Worm (Caenorhabditis elegans) whole organism, young adult: ENCODE measurements around the gene ZK353.2.

Experiments
- C06A6.2 ChIP-seq: fragments of 200-800 bp; sonication (Bioruptor generic); conservative IDR thresholded peaks from 2 replicates; pipeline ENCODE4 v1.3.6; 2022; ENCODE audit warnings: missing genetic modification characterization, missing compliant biosample characterization
- F22D6.2 ChIP-seq: sonication (generic microtip); optimal IDR thresholded peaks from 2 replicates; lab custom pipeline; 2016; ENCODE audit warnings: mild to moderate bottlenecking, missing genetic modification characterization, missing compliant biosample characterization
- F23B12.7 ChIP-seq: sonication (generic microtip); optimal IDR thresholded peaks from 2 replicates; lab custom pipeline; 2017; ENCODE audit warnings: missing genetic modification characterization, mild to moderate bottlenecking, missing compliant biosample characterization, antibody characterized with exemption, moderate library complexity; ENCODE audit not compliant: insufficient read depth
- F33H1.4 ChIP-seq: fragments of 200-800 bp; sonication (Bioruptor generic); IDR thresholded peaks from 2 replicates; pipeline ENCODE4 v1.3.6; 2022; ENCODE audit warnings: missing genetic modification reagents, missing genetic modification characterization, missing compliant biosample characterization
- F49E8.2 ChIP-seq: sonication (generic microtip); optimal IDR thresholded peaks from 3 replicates; lab custom pipeline; 2017; ENCODE audit warnings: missing genetic modification characterization, mild to moderate bottlenecking, missing compliant biosample characterization, antibody characterized with exemption, moderate library complexity; ENCODE audit not compliant: insufficient read depth
- F57C9.4 ChIP-seq: sonication (generic microtip); optimal IDR thresholded peaks from 2 replicates; lab custom pipeline; 2017; ENCODE audit warnings: mild to moderate bottlenecking, missing genetic modification characterization, missing compliant biosample characterization
- Y56A3A.18 ChIP-seq: fragments of 200-800 bp; sonication (Bioruptor generic); IDR thresholded peaks from 2 replicates; pipeline ENCODE4 v1.3.6; 2022; ENCODE audit warnings: missing genetic modification reagents, missing genetic modification characterization, missing compliant biosample characterization
- ama-1 ChIP-seq, 3 experiments: fragments of 150-350 bp in 1 of 3; sonication (generic microtip) in 2 of 3; optimal IDR thresholded peaks; 2 replicates each; lab custom pipeline; 2014 to 2018; ENCODE audit warnings: missing biosample characterization in 2 of 3, missing genetic modification characterization in 2 of 3, missing genetic modification reagents in 2 of 3
- aptf-2 ChIP-seq: fragments of 200-800 bp; sonication (Bioruptor generic); conservative IDR thresholded peaks from 2 replicates; pipeline ENCODE4 v1.3.6; 2022; ENCODE audit warnings: missing genetic modification reagents, missing genetic modification characterization, missing compliant biosample characterization
- athp-1 ChIP-seq: sonication (generic microtip); optimal IDR thresholded peaks from 2 replicates; lab custom pipeline; 2017; ENCODE audit warnings: mild to moderate bottlenecking, missing genetic modification characterization, missing compliant biosample characterization
- attf-3 ChIP-seq: fragments of 200-800 bp; sonication (Bioruptor generic); conservative IDR thresholded peaks from 2 replicates; pipeline ENCODE4 v1.3.6; 2022; ENCODE audit warnings: missing genetic modification reagents, missing genetic modification characterization, missing compliant biosample characterization
- attf-5 ChIP-seq: fragments of 200-800 bp; sonication (Bioruptor generic); optimal IDR thresholded peaks from 2 replicates; lab custom pipeline; 2018; ENCODE audit warnings: mild to moderate bottlenecking, missing genetic modification characterization, missing compliant biosample characterization
- attf-6 ChIP-seq: fragments of 200-800 bp; sonication (Bioruptor generic); IDR thresholded peaks from 2 replicates; pipeline ENCODE4 v1.3.6; 2022; ENCODE audit warnings: missing genetic modification reagents, missing genetic modification characterization, missing compliant biosample characterization
- bed-1 ChIP-seq: fragments of 200-800 bp; sonication (Bioruptor generic); IDR thresholded peaks from 2 replicates; pipeline ENCODE4 v1.3.6; 2022; ENCODE audit warnings: missing genetic modification reagents, missing genetic modification characterization, missing compliant biosample characterization
- chd-7 ChIP-seq: sonication (generic microtip); optimal IDR thresholded peaks from 2 replicates; lab custom pipeline; 2016; ENCODE audit warnings: mild to moderate bottlenecking, missing genetic modification characterization, moderate library complexity, missing compliant biosample characterization
- ets-4 ChIP-seq: fragments of 200-800 bp; sonication (Bioruptor generic); optimal IDR thresholded peaks from 2 replicates; lab custom pipeline; 2018; ENCODE audit warnings: mild to moderate bottlenecking, missing genetic modification characterization, missing compliant biosample characterization
- fkh-3 ChIP-seq: sonication (generic microtip); optimal IDR thresholded peaks from 2 replicates; lab custom pipeline; 2016; ENCODE audit warnings: mild to moderate bottlenecking, missing genetic modification characterization, missing compliant biosample characterization
- hlh-12 ChIP-seq: sonication (generic microtip); optimal IDR thresholded peaks from 2 replicates; lab custom pipeline; 2016; ENCODE audit warnings: missing genetic modification characterization, missing compliant biosample characterization
- hlh-26 ChIP-seq: fragments of 200-800 bp; sonication (Bioruptor generic); conservative IDR thresholded peaks from 2 replicates; pipeline ENCODE4 v1.3.6; 2022; ENCODE audit warnings: missing genetic modification reagents, missing genetic modification characterization, missing compliant biosample characterization
- lag-1 ChIP-seq: fragments of 200-800 bp; sonication (Bioruptor generic); IDR thresholded peaks from 2 replicates; pipeline ENCODE4 v1.3.6; 2022; ENCODE audit warnings: missing genetic modification reagents, missing genetic modification characterization, missing compliant biosample characterization
- let-526 ChIP-seq: fragments of 200-800 bp; sonication (Bioruptor generic); IDR thresholded peaks from 2 replicates; pipeline ENCODE4 v1.3.6; 2022; ENCODE audit warnings: missing genetic modification reagents, missing genetic modification characterization, missing compliant biosample characterization
- let-607 ChIP-seq, 2 experiments: fragments of 200-800 bp in 1 of 2; sonication (Bioruptor generic) in 1 of 2; sonication (generic microtip) in 1 of 2; optimal IDR thresholded peaks; 2 replicates each; lab custom pipeline; 2016 to 2018; ENCODE audit warnings: mild to moderate bottlenecking in 2 of 2, missing compliant biosample characterization in 2 of 2, missing genetic modification characterization in 2 of 2, moderate library complexity in 2 of 2, missing genotype in 1 of 2
- lin-26 ChIP-seq: fragments of 200-800 bp; sonication (Bioruptor generic); IDR thresholded peaks from 2 replicates; pipeline ENCODE4 v1.3.6; 2022; ENCODE audit warnings: missing genetic modification reagents, missing genetic modification characterization, missing compliant biosample characterization
- lin-40 ChIP-seq: sonication (generic microtip); optimal IDR thresholded peaks from 2 replicates; lab custom pipeline; 2016; ENCODE audit warnings: missing genetic modification characterization, mild to moderate bottlenecking, missing compliant biosample characterization, missing genotype, missing genetic modification reagents
- lin-54 ChIP-seq: fragments of 200-800 bp; sonication (Bioruptor generic); optimal IDR thresholded peaks from 2 replicates; lab custom pipeline; 2018; ENCODE audit warnings: mild to moderate bottlenecking, missing genetic modification characterization, missing compliant biosample characterization
- lir-1 ChIP-seq: fragments of 200-800 bp; sonication (Bioruptor generic); conservative IDR thresholded peaks from 2 replicates; pipeline ENCODE4 v1.3.6; 2022; ENCODE audit warnings: missing genetic modification reagents, missing genetic modification characterization, missing compliant biosample characterization
- lsl-1 ChIP-seq: fragments of 200-800 bp; sonication (Bioruptor generic); optimal IDR thresholded peaks from 2 replicates; lab custom pipeline; 2018; ENCODE audit warnings: mild to moderate bottlenecking, missing genetic modification characterization, moderate library complexity, missing compliant biosample characterization
- lsy-27 ChIP-seq: sonication (generic microtip); optimal IDR thresholded peaks from 2 replicates; lab custom pipeline; 2017; ENCODE audit warnings: missing genetic modification characterization, mild to moderate bottlenecking, missing compliant biosample characterization, antibody characterized with exemption, missing genotype, borderline replicate concordance; ENCODE audit not compliant: insufficient read depth
- madf-10 ChIP-seq: sonication (generic microtip); optimal IDR thresholded peaks from 2 replicates; lab custom pipeline; 2016; ENCODE audit warnings: mild to moderate bottlenecking, missing genetic modification characterization, missing compliant biosample characterization
- mcd-1 ChIP-seq: fragments of 200-800 bp; sonication (Bioruptor generic); IDR thresholded peaks from 2 replicates; pipeline ENCODE4 v1.3.6; 2022; ENCODE audit warnings: missing genetic modification reagents, missing genetic modification characterization, missing compliant biosample characterization
- mel-28 ChIP-seq: sonication (generic microtip); optimal IDR thresholded peaks from 2 replicates; lab custom pipeline; 2016; ENCODE audit warnings: borderline replicate concordance, mild to moderate bottlenecking, missing genetic modification characterization, missing compliant biosample characterization
- mes-4 ChIP-seq: sonication (generic microtip); optimal IDR thresholded peaks from 2 replicates; lab custom pipeline; 2016; ENCODE audit warnings: missing genotype, missing genetic modification characterization, missing compliant biosample characterization
- nfyb-1 ChIP-seq: fragments of 200-800 bp; sonication (Bioruptor generic); IDR thresholded peaks from 2 replicates; pipeline ENCODE4 v1.3.6; 2022; ENCODE audit warnings: missing genetic modification reagents, missing genetic modification characterization, missing compliant biosample characterization
- nhr-27 ChIP-seq: fragments of 200-800 bp; sonication (Bioruptor generic); optimal IDR thresholded peaks from 2 replicates; lab custom pipeline; 2018; ENCODE audit warnings: mild to moderate bottlenecking, missing genetic modification characterization, moderate library complexity, missing compliant biosample characterization
- nhr-80 ChIP-seq: sonication (generic microtip); optimal IDR thresholded peaks from 2 replicates; lab custom pipeline; 2016; ENCODE audit warnings: missing genetic modification characterization, missing compliant biosample characterization
- nhr-90 ChIP-seq: sonication (generic microtip); optimal IDR thresholded peaks from 2 replicates; lab custom pipeline; 2016; ENCODE audit warnings: missing genotype, mild to moderate bottlenecking, missing genetic modification characterization, missing compliant biosample characterization
- rcor-1 ChIP-seq: fragments of 200-800 bp; sonication (Bioruptor generic); IDR thresholded peaks from 2 replicates; pipeline ENCODE4 v1.3.6; 2022; ENCODE audit warnings: missing genetic modification reagents, missing genetic modification characterization, missing compliant biosample characterization
- rec-8 ChIP-seq, 2 experiments: sonication (generic microtip); optimal IDR thresholded peaks; 2 replicates each; lab custom pipeline; 2016; ENCODE audit warnings: mild to moderate bottlenecking in 2 of 2, missing genetic modification characterization in 2 of 2, missing genetic modification reagents in 2 of 2, missing genotype in 2 of 2, missing biosample characterization in 1 of 2, missing compliant biosample characterization in 1 of 2, moderate library complexity in 1 of 2
- repo-1 ChIP-seq: sonication (generic microtip); optimal IDR thresholded peaks from 2 replicates; lab custom pipeline; 2017; ENCODE audit warnings: mild to moderate bottlenecking, missing genetic modification characterization, missing compliant biosample characterization
- sdz-38 ChIP-seq: sonication (generic microtip); optimal IDR thresholded peaks from 2 replicates; lab custom pipeline; 2016; ENCODE audit warnings: missing genotype, missing genetic modification characterization, missing compliant biosample characterization
- sea-2 ChIP-seq: fragments of 200-800 bp; sonication (Bioruptor generic); IDR thresholded peaks from 2 replicates; pipeline ENCODE4 v1.3.6; 2022; ENCODE audit warnings: missing genetic modification characterization, missing compliant biosample characterization
- unc-130 ChIP-seq: sonication (generic microtip); optimal IDR thresholded peaks from 2 replicates; lab custom pipeline; 2016; ENCODE audit warnings: missing genetic modification reagents, missing genetic modification characterization, missing compliant biosample characterization
- unc-62 ChIP-seq: fragments of 150-350 bp; optimal IDR thresholded peaks from 2 replicates; lab custom pipeline; 2014; ENCODE audit warnings: missing biosample characterization, missing genetic modification reagents, missing genetic modification characterization
- xnd-1 ChIP-seq: sonication (generic microtip); optimal IDR thresholded peaks from 2 replicates; lab custom pipeline; 2016; ENCODE audit warnings: missing genotype, missing genetic modification reagents, missing genetic modification characterization, missing compliant biosample characterization
- zfh-2 ChIP-seq: fragments of 200-800 bp; sonication (Bioruptor generic); conservative IDR thresholded peaks from 2 replicates; pipeline ENCODE4 v1.3.6; 2022; ENCODE audit warnings: missing genetic modification reagents, missing genetic modification characterization, missing compliant biosample characterization
- zim-3 ChIP-seq: sonication (generic microtip); optimal IDR thresholded peaks from 2 replicates; lab custom pipeline; 2017; ENCODE audit warnings: mild to moderate bottlenecking, missing genetic modification characterization, moderate library complexity, missing compliant biosample characterization
- ztf-18 ChIP-seq: sonication (generic microtip); optimal IDR thresholded peaks from 2 replicates; lab custom pipeline; 2016; ENCODE audit warnings: missing genotype, mild to moderate bottlenecking, missing genetic modification characterization, missing compliant biosample characterization

ZK353.2 gene

DNA sequence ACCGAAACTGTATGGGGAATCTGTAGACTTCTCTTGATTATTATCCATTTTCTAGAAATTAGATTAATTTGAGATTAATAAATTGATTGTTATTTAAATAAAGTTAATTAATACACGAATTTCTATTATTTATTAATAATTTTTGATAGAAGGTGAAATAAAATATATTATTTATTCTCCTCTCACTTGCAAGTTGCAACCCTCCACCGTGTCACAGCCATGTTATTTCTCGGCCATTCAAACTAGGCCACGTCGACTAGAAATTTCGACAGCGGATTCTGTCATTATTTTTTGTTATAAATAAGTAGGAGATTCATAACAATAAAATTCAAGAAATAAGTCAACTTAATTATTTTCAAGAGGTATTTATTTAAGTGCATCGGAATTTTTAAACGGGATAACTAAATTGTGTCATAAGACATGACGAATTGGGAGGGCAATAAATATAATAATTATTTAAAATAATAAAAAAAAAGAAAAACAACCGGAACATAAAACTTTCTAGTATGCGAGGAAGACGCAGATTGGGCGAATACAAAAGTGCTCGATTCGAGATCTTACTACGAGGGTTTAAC lies 45.1 kb downstream of the ZK353.2 start, which contains the start of gene ufbp-1 (continued):
- TF ChIP-seq rcor-1 (GFP tag; lab: Robert Waterston, UW), result no peak
- TF ChIP-seq lir-1 (GFP tag; lab: Robert Waterston, UW), result no peak
- TF ChIP-seq zim-3 (tag; lab: Kevin White, UChicago), result peak; percentile 93
- TF ChIP-seq sdz-38 (tag; lab: Kevin White, UChicago), result no peak
- peak; percentile 56 for TF ChIP-seq F23B12.7
- TF ChIP-seq repo-1, result peak; percentile 96
- no peak for TF ChIP-seq mel-28
- peak; percentile 33 for TF ChIP-seq lsl-1
- TF ChIP-seq sea-2 (GFP tag; lab: Robert Waterston, UW), result no peak
- TF ChIP-seq lin-26, result peak; percentile 70
- TF ChIP-seq athp-1 (tag; lab: Kevin White, UChicago), result peak; percentile 94
- peak; percentile 44 for TF ChIP-seq nhr-80 (tag; lab: Kevin White, UChicago)
- no peak for TF ChIP-seq aptf-2
- peak; percentile 87 for TF ChIP-seq ama-1 (optimal IDR thresholded peaks at IDR 0.05; lab: Kevin White, UChicago)
- peak; percentile 72 to 82 for TF ChIP-seq ama-1 (GFP tag; optimal IDR thresholded peaks at IDR 0.05; lab: Kevin White, UChicago)
- TF ChIP-seq bed-1 (GFP tag; lab: Robert Waterston, UW), result no peak
- peak; percentile 63 for TF ChIP-seq unc-130 (GFP tag; lab: Kevin White, UChicago)
- no peak for TF ChIP-seq zfh-2
- TF ChIP-seq nhr-27 (tag; lab: Kevin White, UChicago), result peak; percentile 18
- TF ChIP-seq nfyb-1 (GFP tag; lab: Robert Waterston, UW), result peak; percentile 93
- no peak for TF ChIP-seq hlh-26 (GFP tag; lab: Robert Waterston, UW)
- TF ChIP-seq chd-7 (tag; lab: Kevin White, UChicago), result peak; percentile 91
- peak; percentile 91 for TF ChIP-seq Y56A3A.18 (GFP tag; lab: Robert Waterston, UW)
- peak; percentile 36 for TF ChIP-seq lin-40 (tag; lab: Kevin White, UChicago)
- peak; percentile 88 for TF ChIP-seq lin-54 (GFP tag; lab: Kevin White, UChicago)
- no peak for TF ChIP-seq rec-8 (tag; optimal IDR thresholded peaks at IDR 0.05; lab: Kevin White, UChicago)
- no peak for TF ChIP-seq hlh-12 (tag; lab: Kevin White, UChicago)
- TF ChIP-seq lag-1 (GFP tag; lab: Robert Waterston, UW), result 0 out of 2 replicates have a peak, but pooled peaks have one; percentile 8
- peak; percentile 86 for TF ChIP-seq attf-5
- no peak for TF ChIP-seq F33H1.4 (GFP tag; lab: Robert Waterston, UW)
- peak; percentile 75 for TF ChIP-seq F57C9.4 (tag; lab: Kevin White, UChicago)
- TF ChIP-seq mcd-1, result peak; percentile 57; the same call in 1 of the 2 replicates
- peak; percentile 63 for TF ChIP-seq ztf-18
- no peak for TF ChIP-seq let-526 (GFP tag; lab: Robert Waterston, UW)
- peak; percentile 34 for TF ChIP-seq fkh-3
- no peak for TF ChIP-seq F49E8.2 (tag; lab: Kevin White, UChicago)
- TF ChIP-seq nhr-90 (tag; lab: Kevin White, UChicago), result no peak
- no peak for TF ChIP-seq F22D6.2 (tag; lab: Kevin White, UChicago)
- TF ChIP-seq attf-3 (GFP tag; lab: Robert Waterston, UW), result no peak
- TF ChIP-seq lsy-27 (tag; lab: Kevin White, UChicago), result no peak
- TF ChIP-seq C06A6.2, result 0 out of 2 replicates have a peak, but pooled peaks have one; percentile 14
- no peak for TF ChIP-seq attf-6 (GFP tag; lab: Robert Waterston, UW)
- peak; percentile 57 for TF ChIP-seq madf-10 (tag; lab: Kevin White, UChicago)
- no peak for TF ChIP-seq mes-4
- TF ChIP-seq let-607 (tag; optimal IDR thresholded peaks at IDR 0.05; lab: Kevin White, UChicago), result peak; percentile 91 to 94
- TF ChIP-seq ets-4, result peak; percentile 64
- no peak for TF ChIP-seq xnd-1
- TF ChIP-seq unc-62 (GFP tag; lab: Kevin White, UChicago), result no peak
